Fruit fly (Drosophila melanogaster): ENCODE measurements around the gene Fur1.

- TF ChIP-seq CG3032 (tag; optimal IDR thresholded peaks at IDR 0.05) (no peak), Smox (GFP tag; optimal IDR thresholded peaks at IDR 0.05) (no peak), Gug (GFP tag; IDR thresholded peaks at IDR 0.05) (no peak), eg (GFP tag; IDR thresholded peaks at IDR 0.05) (no peak), Sox102F (GFP tag; optimal IDR thresholded peaks at IDR 0.05) (no peak)
Observed at dm6 chr3R:25346899-25347298, 126.0 kb downstream of the Fur1 start, which contains the start of gene tobi.

Data from whole organism, prepupa.